Fruit fly (Drosophila melanogaster) whole organism, pupa: Measurements from ENCODE around the gene gish.

Source experiments
- CG10348 ChIP-seq: fragments of 200-800 bp; sonication (Bioruptor generic); IDR thresholded peaks from 2 replicates; pipeline ENCODE4 v1.3.6; 2022; ENCODE audit warnings: missing biosample characterization, missing genetic modification characterization
- CG12605 ChIP-seq: fragments of 200-800 bp; sonication (Bioruptor generic); IDR thresholded peaks from 2 replicates; pipeline ENCODE4 v1.3.6; 2022; ENCODE audit warnings: missing biosample characterization, missing genetic modification characterization
- CG13204 ChIP-seq: fragments of 200-800 bp; sonication (Bioruptor generic); optimal IDR thresholded peaks from 2 replicates; lab custom pipeline; 2018; ENCODE audit warnings: missing biosample characterization, mild to moderate bottlenecking, missing genetic modification characterization, moderate library complexity
- CG14655 ChIP-seq: fragments of 200-800 bp; sonication (Bioruptor generic); optimal IDR thresholded peaks from 3 replicates; lab custom pipeline; 2017; ENCODE audit warnings: mild to moderate bottlenecking, missing biosample characterization, missing genetic modification reagents, missing genetic modification characterization
- CG15710 ChIP-seq: fragments of 200-800 bp; sonication (Bioruptor generic); optimal IDR thresholded peaks from 2 replicates; lab custom pipeline; 2018; ENCODE audit warnings: missing biosample characterization, mild to moderate bottlenecking, missing genetic modification characterization, moderate library complexity
- CG17806 ChIP-seq: fragments of 200-800 bp; sonication (Bioruptor generic); optimal IDR thresholded peaks from 2 replicates; lab custom pipeline; 2018; ENCODE audit warnings: missing biosample characterization, mild to moderate bottlenecking, missing genetic modification characterization, moderate library complexity
- CG32121 ChIP-seq: fragments of 200-800 bp; sonication (Bioruptor generic); IDR thresholded peaks from 2 replicates; pipeline ENCODE4 v1.3.6; 2022; ENCODE audit warnings: missing biosample characterization, missing genetic modification characterization
- CG34367 ChIP-seq: fragments of 200-800 bp; sonication (Bioruptor generic); optimal IDR thresholded peaks from 2 replicates; lab custom pipeline; 2018; ENCODE audit warnings: missing biosample characterization, mild to moderate bottlenecking, missing genetic modification characterization
- CG4496 ChIP-seq: fragments of 200-800 bp; sonication (Bioruptor generic); IDR thresholded peaks from 3 replicates; pipeline ENCODE4 v1.3.6; 2022; ENCODE audit warnings: missing biosample characterization, missing genetic modification characterization
- CG8159 ChIP-seq: fragments of 200-800 bp; sonication (Bioruptor generic); optimal IDR thresholded peaks from 3 replicates; lab custom pipeline; 2018; ENCODE audit warnings: missing biosample characterization, mild to moderate bottlenecking, missing genetic modification characterization, moderate library complexity
- CG8301 ChIP-seq: fragments of 200-800 bp; sonication (Bioruptor generic); optimal IDR thresholded peaks from 2 replicates; lab custom pipeline; 2018; ENCODE audit warnings: missing biosample characterization, mild to moderate bottlenecking, missing genetic modification characterization
- CG9948 ChIP-seq: fragments of 200-800 bp; sonication (Bioruptor generic); optimal IDR thresholded peaks from 2 replicates; lab custom pipeline; 2018; ENCODE audit warnings: missing biosample characterization, mild to moderate bottlenecking, missing genetic modification characterization, moderate library complexity
- D1 ChIP-seq: fragments of 200-800 bp; sonication (Bioruptor generic); optimal IDR thresholded peaks from 2 replicates; lab custom pipeline; 2018; ENCODE audit warnings: missing biosample characterization, mild to moderate bottlenecking, missing genetic modification characterization, moderate library complexity
- EcR ChIP-seq: fragments of 200-800 bp; sonication (Bioruptor generic); optimal IDR thresholded peaks from 3 replicates; lab custom pipeline; 2019; ENCODE audit warnings: missing biosample characterization, missing genetic modification characterization, mild to moderate bottlenecking, moderate library complexity, missing genetic modification reagents
- Ets98B ChIP-seq: fragments of 200-800 bp; sonication (Bioruptor generic); IDR thresholded peaks from 2 replicates; pipeline ENCODE4 v1.3.6; 2022; ENCODE audit warnings: missing biosample characterization, missing genetic modification characterization
- Pif1A ChIP-seq: fragments of 200-800 bp; sonication (Bioruptor generic); optimal IDR thresholded peaks from 3 replicates; lab custom pipeline; 2016; ENCODE audit warnings: missing biosample characterization, missing genetic modification characterization
- Pif1B ChIP-seq: fragments of 200-800 bp; sonication (Bioruptor generic); optimal IDR thresholded peaks from 3 replicates; lab custom pipeline; 2016; ENCODE audit warnings: missing biosample characterization, missing genetic modification characterization
- Snoo ChIP-seq: fragments of 200-800 bp; sonication (Bioruptor generic); optimal IDR thresholded peaks from 3 replicates; lab custom pipeline; 2017; ENCODE audit warnings: missing biosample characterization, mild to moderate bottlenecking, missing genetic modification characterization, inconsistent platforms
- fd96Ca ChIP-seq: fragments of 200-800 bp; sonication (Bioruptor generic); IDR thresholded peaks from 3 replicates; pipeline ENCODE4 v1.3.6; 2022; ENCODE audit warnings: missing biosample characterization, missing genetic modification characterization
- gl ChIP-seq: fragments of 200-800 bp; sonication (Bioruptor generic); optimal IDR thresholded peaks from 2 replicates; lab custom pipeline; 2018; ENCODE audit warnings: missing biosample characterization, mild to moderate bottlenecking, missing genetic modification characterization
- rn ChIP-seq: fragments of 200-800 bp; sonication (Bioruptor generic); IDR thresholded peaks from 2 replicates; pipeline ENCODE4 v1.3.6; 2022; ENCODE audit warnings: missing biosample characterization, missing genetic modification characterization

gish gene

DNA sequence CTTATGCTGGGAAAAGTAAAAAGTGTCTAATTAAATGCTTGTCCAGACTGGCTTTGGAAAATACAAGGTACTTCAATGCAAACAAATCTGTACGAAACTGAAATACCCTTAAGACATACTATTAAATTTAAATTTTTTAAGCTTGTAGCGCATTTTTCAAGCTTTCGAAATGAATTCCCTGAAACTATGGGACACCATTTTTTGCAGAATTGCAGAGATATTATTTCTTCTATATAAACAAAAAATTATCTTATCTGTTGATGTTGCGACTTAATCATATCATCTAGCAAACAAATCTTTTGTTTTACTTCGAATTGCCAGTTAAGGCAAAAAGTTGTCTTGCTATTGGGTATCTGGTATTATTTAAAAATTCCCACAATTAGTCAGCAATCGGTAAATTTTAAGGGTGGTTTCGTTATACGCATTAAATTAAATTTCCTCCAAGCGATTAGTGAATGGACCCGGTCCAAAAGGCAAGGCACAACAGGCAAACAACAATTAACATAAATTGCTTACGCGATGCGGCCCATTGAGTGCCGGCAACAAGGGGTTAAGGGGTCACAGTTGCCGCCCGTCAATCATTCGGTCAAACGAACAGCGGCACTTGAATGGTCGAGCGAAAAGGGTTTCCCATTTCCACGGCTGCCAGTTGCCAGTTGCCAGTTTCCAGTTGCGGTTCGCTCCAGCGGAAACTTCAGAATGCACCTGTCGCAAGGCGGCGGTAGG, 64.2 kb downstream of the gish start:
- peak; percentile 33 for TF ChIP-seq CG8159 (tag; lab: Kevin White, UChicago)
- TF ChIP-seq Pif1A (GFP tag; lab: Kevin White, UChicago): peak; percentile 41
- TF ChIP-seq CG12605 (GFP tag; lab: Robert Waterston, UW): no peak
- TF ChIP-seq CG34367 (tag; lab: Kevin White, UChicago): no peak
- TF ChIP-seq Pif1B (GFP tag; lab: Kevin White, UChicago): peak; percentile 34
- TF ChIP-seq CG17806 (tag; lab: Kevin White, UChicago): peak; percentile 15
- TF ChIP-seq Snoo (tag; lab: Kevin White, UChicago): peak; percentile 8
- no peak for TF ChIP-seq EcR (GFP tag; lab: Kevin White, UChicago)
- TF ChIP-seq CG13204 (GFP tag; lab: Kevin White, UChicago): no peak
- TF ChIP-seq Ets98B (GFP tag; lab: Robert Waterston, UW): no peak; the same call in 1 of the 2 replicates
- peak; percentile 75 for TF ChIP-seq CG14655
- peak; percentile 69 for TF ChIP-seq CG8301
- 0 out of 3 replicates have a peak, but pooled peaks have one; percentile 21 for TF ChIP-seq CG4496 (GFP tag; lab: Robert Waterston, UW)

DNA sequence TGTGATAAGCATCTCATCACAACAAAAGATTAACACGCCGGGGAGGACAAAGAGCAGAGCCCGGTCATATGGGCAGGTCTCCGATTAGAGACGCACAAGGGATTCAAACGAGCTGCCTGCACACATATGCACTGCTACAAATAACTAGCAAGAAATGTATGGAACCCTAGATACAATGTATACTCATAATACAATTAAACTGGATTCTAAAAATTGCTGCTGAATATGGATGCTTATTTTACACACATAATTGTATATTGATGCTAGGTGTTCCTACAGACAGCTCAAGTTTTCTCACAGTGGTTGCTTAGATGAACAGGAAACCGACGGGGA, 64.8 kb downstream of the gish start:
- TF ChIP-seq CG12605 (GFP tag; lab: Robert Waterston, UW): 0 out of 2 replicates have a peak, but pooled peaks have one; percentile 28
- peak; percentile 57 for TF ChIP-seq CG8159 (tag; lab: Kevin White, UChicago)
- no peak for TF ChIP-seq CG13204 (GFP tag; lab: Kevin White, UChicago)
- peak; percentile 79 for TF ChIP-seq Pif1A (GFP tag; lab: Kevin White, UChicago)
- peak; percentile 53; the same call in 2 of the 3 replicates for TF ChIP-seq CG4496 (GFP tag; lab: Robert Waterston, UW)
- TF ChIP-seq CG15710 (tag; lab: Kevin White, UChicago): peak; percentile 37
- TF ChIP-seq CG32121 (GFP tag; lab: Robert Waterston, UW): no peak
- peak; percentile 48; the same call in 1 of the 2 replicates for TF ChIP-seq rn (GFP tag; lab: Robert Waterston, UW)
- TF ChIP-seq CG8301: peak; percentile 56
- 0 out of 2 replicates have a peak, but pooled peaks have one; percentile 12 for TF ChIP-seq Ets98B (GFP tag; lab: Robert Waterston, UW)
- no peak for TF ChIP-seq CG14655
- peak; percentile 52 for TF ChIP-seq CG34367 (tag; lab: Kevin White, UChicago)
- TF ChIP-seq Pif1B (GFP tag; lab: Kevin White, UChicago): peak; percentile 73
- no peak for TF ChIP-seq EcR (GFP tag; lab: Kevin White, UChicago)
- TF ChIP-seq gl (tag; lab: Kevin White, UChicago): peak; percentile 34
- peak; percentile 58; the same call in 1 of the 3 replicates for TF ChIP-seq fd96Ca (GFP tag; lab: Robert Waterston, UW)
- peak; percentile 24 for TF ChIP-seq Snoo (tag; lab: Kevin White, UChicago)
- TF ChIP-seq CG9948: peak; percentile 77
- TF ChIP-seq CG17806 (tag; lab: Kevin White, UChicago): peak; percentile 76
- TF ChIP-seq CG10348 (GFP tag; lab: Robert Waterston, UW): no peak
- no peak for TF ChIP-seq D1
- TF ChIP-seq, all 21 proteins: peak for 15

DNA sequence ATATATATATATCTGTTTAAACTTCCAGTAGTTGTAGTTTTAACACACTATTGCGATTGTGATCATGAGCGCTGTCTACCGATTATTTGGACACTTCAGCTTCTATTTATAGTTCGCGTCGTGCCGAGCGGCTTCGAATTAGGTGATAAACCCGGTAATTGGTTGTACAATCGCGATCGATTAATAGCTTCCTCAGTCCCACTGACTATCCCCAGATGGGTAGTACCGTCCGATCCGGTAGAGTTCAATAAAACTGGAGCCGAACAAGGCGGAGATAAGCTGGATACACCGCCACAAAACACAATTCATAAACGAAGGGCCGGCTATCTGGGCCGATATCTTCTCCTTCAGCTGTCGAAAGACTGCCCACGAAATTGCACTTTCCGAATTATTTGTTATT, 65.6 kb downstream of the gish start:
- TF ChIP-seq Pif1A (GFP tag; lab: Kevin White, UChicago) (no peak), CG8301 (no peak), fd96Ca (GFP tag; lab: Robert Waterston, UW) (no peak), Ets98B (GFP tag; lab: Robert Waterston, UW) (no peak), CG34367 (tag; lab: Kevin White, UChicago) (no peak), rn (GFP tag; lab: Robert Waterston, UW) (no peak), CG8159 (tag; lab: Kevin White, UChicago) (no peak), CG32121 (GFP tag; lab: Robert Waterston, UW) (no peak), CG14655 (no peak), CG10348 (GFP tag; lab: Robert Waterston, UW) (no peak), CG4496 (GFP tag; lab: Robert Waterston, UW) (no peak), CG17806 (tag; lab: Kevin White, UChicago) (no peak), D1 (no peak), CG9948 (no peak), gl (tag; lab: Kevin White, UChicago) (no peak), CG15710 (tag; lab: Kevin White, UChicago) (no peak), Pif1B (GFP tag; lab: Kevin White, UChicago) (no peak), CG12605 (GFP tag; lab: Robert Waterston, UW) (no peak), CG13204 (GFP tag; lab: Kevin White, UChicago) (no peak)

DNA sequence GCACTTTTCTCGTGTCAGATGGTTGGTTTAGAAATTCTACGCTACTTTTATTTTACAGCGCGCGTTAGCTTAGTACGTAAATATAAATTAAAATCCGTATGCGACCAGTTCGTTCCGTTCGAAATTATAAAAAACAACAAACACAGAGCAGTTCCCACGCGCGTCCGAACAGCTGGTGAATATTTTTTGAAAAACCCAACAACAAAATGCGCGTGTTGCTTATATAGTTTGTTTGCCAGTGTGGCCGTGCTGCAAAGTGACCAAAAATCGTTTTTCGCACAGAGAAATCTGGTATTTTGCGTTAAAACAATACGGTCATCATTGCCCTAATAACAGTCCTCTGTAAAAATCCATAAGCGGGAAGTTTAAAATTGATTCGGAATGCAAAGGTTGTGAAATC, 66.1 kb downstream of the gish start:
- TF ChIP-seq CG14655 (no peak), EcR (GFP tag; lab: Kevin White, UChicago) (peak; percentile 29), Ets98B (GFP tag; lab: Robert Waterston, UW) (0 out of 2 replicates have a peak, but pooled peaks have one; percentile 25), Pif1B (GFP tag; lab: Kevin White, UChicago) (no peak)

DNA sequence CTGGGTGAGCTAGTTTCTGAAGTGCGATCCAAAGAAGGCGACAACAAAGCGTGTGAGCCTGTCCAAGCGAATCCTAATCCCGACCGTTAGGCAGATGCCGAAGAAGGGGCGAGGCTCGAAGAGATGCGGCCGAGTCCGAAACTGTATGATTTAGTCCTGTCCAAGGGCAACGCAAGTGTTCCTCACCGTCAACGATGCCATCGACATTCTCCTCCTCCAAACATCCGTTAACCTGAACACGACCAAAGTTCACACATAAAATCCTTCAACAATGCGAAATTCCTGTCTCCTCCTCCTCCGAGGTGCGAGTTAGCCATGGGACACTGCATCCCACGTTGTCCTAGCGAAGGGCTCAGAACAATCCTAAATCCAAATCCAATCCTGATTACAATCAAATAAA, 67.2 kb downstream of the gish start, which contains the start of gene Sulf1:
TSS of gene Sulf1 (minus strand) at position 101 of the 400 bp plus-strand sequence.
- no peak for TF ChIP-seq D1

DNA sequence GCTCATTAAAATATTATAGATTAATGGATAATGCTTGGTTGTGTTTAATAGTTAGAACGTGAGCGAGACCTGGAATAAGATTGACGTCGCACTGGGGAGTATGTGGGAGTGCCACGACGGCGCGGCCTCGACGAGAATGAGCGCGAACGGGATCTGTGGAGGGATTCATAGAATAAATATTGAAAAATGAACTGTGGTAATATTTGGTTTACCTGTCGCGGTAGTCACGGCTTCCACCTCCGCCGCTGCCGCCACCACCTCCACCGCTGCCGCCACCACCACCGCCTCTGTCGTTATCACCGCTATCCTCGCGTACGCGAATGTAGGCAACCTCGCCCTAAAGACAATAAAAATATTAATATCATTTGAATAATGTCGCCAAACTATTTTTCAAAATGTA, 68.4 kb downstream of the gish start:
- TF ChIP-seq Pif1A (GFP tag; lab: Kevin White, UChicago): no peak
- peak; percentile 20; the same call in 1 of the 2 replicates for TF ChIP-seq CG32121 (GFP tag; lab: Robert Waterston, UW)
- peak; percentile 51 for TF ChIP-seq gl (tag; lab: Kevin White, UChicago)
- TF ChIP-seq CG8301: no peak
- TF ChIP-seq CG4496 (GFP tag; lab: Robert Waterston, UW): 0 out of 3 replicates have a peak, but pooled peaks have one; percentile 44
- peak; percentile 30 for TF ChIP-seq CG13204 (GFP tag; lab: Kevin White, UChicago)
- no peak for TF ChIP-seq CG10348 (GFP tag; lab: Robert Waterston, UW)
- peak; percentile 4 for TF ChIP-seq CG15710 (tag; lab: Kevin White, UChicago)
- peak; percentile 17; the same call in 1 of the 2 replicates for TF ChIP-seq Ets98B (GFP tag; lab: Robert Waterston, UW)
- TF ChIP-seq, all 21 proteins: peak for 6
